Worm (Caenorhabditis elegans): ENCODE measurements around the gene B0491.6.
A peak's percentile ranks its signal among the peaks of the same experiment; 100 is the strongest.

- TF ChIP-seq lsy-2 (tag; optimal IDR thresholded peaks at IDR 0.05) (peak in 1 of 2 experiments; percentile 25), lin-39 (tag; optimal IDR thresholded peaks at IDR 0.05) (no peak), blmp-1 (tag; optimal IDR thresholded peaks at IDR 0.05) (no peak), aly-2 (tag; optimal IDR thresholded peaks at IDR 0.05) (no peak), sox-4 (tag; optimal IDR thresholded peaks at IDR 0.05) (no peak), dpl-1 (GFP tag; optimal IDR thresholded peaks at IDR 0.05) (peak in 1 of 3 experiments; percentile 4), elt-3 (tag; optimal IDR thresholded peaks at IDR 0.05) (no peak), fos-1 (tag; optimal IDR thresholded peaks at IDR 0.05) (no peak), mep-1 (tag; optimal IDR thresholded peaks at IDR 0.05) (no peak), isw-1 (GFP tag; IDR thresholded peaks at IDR 0.05) (no peak), pag-3 (tag; optimal IDR thresholded peaks at IDR 0.05; ENCODE audit: borderline replicate concordance, insufficient read depth) (no peak), lin-13 (GFP tag; optimal IDR thresholded peaks at IDR 0.05) (no peak), efl-1 (optimal IDR thresholded peaks at IDR 0.05) (peak; percentile 43 to 58), efl-1 (GFP tag; optimal IDR thresholded peaks at IDR 0.05 in 1 of 2) (peak in 1 of 2 experiments; percentile 89)
These were observed 42.3 kb downstream of the B0491.6 start, which contains the start of gene rsf-1 for ce11 chrII:11305627-11306449.
